Worm (Caenorhabditis elegans) whole organism, L3 larva: ENCODE measurements around the gene clh-2.

Source experiments
- ZK546.5 ChIP-seq: sonication (generic microtip); optimal IDR thresholded peaks from 2 replicates; lab custom pipeline; 2017; ENCODE audit warnings: missing biosample characterization, missing genetic modification characterization
- ceh-28 ChIP-seq: fragments of 150-350 bp; optimal IDR thresholded peaks from 2 replicates; lab custom pipeline; 2014; ENCODE audit warnings: missing biosample characterization, missing genetic modification reagents, missing genetic modification characterization
- fkh-10 ChIP-seq: sonication (generic microtip); optimal IDR thresholded peaks from 2 replicates; lab custom pipeline; 2017; ENCODE audit warnings: missing biosample characterization, missing genetic modification reagents, missing genetic modification characterization
- mdl-1 ChIP-seq: fragments of 150-350 bp; optimal IDR thresholded peaks from 2 replicates; lab custom pipeline; 2014; ENCODE audit warnings: missing biosample characterization, missing genetic modification characterization
- unc-39 ChIP-seq: sonication (generic microtip); optimal IDR thresholded peaks from 4 replicates; lab custom pipeline; 2017; ENCODE audit warnings: missing biosample characterization, missing genetic modification characterization
- zag-1 ChIP-seq: fragments of 150-350 bp; optimal IDR thresholded peaks from 2 replicates; lab custom pipeline; 2014; ENCODE audit warnings: missing biosample characterization, missing genetic modification characterization

DNA sequence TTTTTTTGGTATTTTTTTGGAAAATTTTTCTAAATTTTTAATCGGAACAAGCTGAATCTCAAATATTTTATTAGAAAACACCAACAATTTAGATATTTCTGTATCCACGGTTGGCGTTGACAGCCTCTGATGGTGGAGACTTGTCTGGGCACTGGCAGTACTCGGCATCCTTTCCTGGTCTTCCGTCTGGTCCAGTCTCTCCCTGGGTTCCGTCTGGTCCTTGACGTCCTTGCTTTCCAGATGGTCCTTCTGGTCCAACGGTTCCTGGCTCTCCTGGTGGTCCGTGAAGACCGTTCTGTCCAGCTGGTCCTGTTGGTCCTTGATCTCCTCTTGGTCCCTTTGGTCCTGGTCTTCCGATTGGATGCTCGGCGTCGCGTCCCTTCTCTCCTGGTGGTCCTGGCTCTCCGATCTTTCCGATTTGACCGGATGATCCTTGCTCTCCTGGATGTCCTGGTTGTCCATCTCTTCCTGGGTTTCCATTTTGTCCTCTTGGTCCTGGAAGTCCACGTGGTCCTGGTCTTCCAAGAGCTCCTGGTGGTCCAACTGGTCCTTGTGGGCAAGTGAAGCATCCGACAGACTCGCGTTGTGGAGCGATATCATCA is 15.0 kb upstream of the clh-2 start:
- TF ChIP-seq unc-39 (tag; lab: Kevin White, UChicago), result no peak
- no peak for TF ChIP-seq fkh-10
- no peak for TF ChIP-seq ZK546.5 (tag; lab: Kevin White, UChicago)
- TF ChIP-seq ceh-28 (tag; lab: Kevin White, UChicago), result no peak
- TF ChIP-seq mdl-1 (tag; lab: Kevin White, UChicago), result no peak
- TF ChIP-seq zag-1 (tag; lab: Kevin White, UChicago), result no peak
